Worm (Caenorhabditis elegans): ENCODE data around the gene Y39E4B.11.

Y39E4B.11 gene

ce11 chrIII:13204682-13205081 is at the start of gene Y39E4B.11:
TSS of gene Y39E4B.11 (plus strand) at chrIII:13204982.
- TF ChIP-seq egl-27 (tag; optimal IDR thresholded peaks at IDR 0.05) (no peak), ztf-11 (tag; optimal IDR thresholded peaks at IDR 0.05) (no peak), sem-4 (tag; optimal IDR thresholded peaks at IDR 0.05) (no peak), dmd-4 (tag; optimal IDR thresholded peaks at IDR 0.05) (no peak), alr-1 (tag; optimal IDR thresholded peaks at IDR 0.05) (no peak), blmp-1 (tag; optimal IDR thresholded peaks at IDR 0.05; ENCODE audit: insufficient read depth) (no peak), nhr-12 (tag; optimal IDR thresholded peaks at IDR 0.05) (no peak), ceh-82 (tag; optimal IDR thresholded peaks at IDR 0.05) (no peak), ztf-4 (tag; optimal IDR thresholded peaks at IDR 0.05) (no peak), elt-3 (tag; optimal IDR thresholded peaks at IDR 0.05) (no peak), nhr-237 (tag; optimal IDR thresholded peaks at IDR 0.05) (no peak), unc-62 (GFP tag; optimal IDR thresholded peaks at IDR 0.05) (no peak), snpc-4 (tag; optimal IDR thresholded peaks at IDR 0.05) (no peak), peb-1 (tag; optimal IDR thresholded peaks at IDR 0.05) (no peak), gmeb-1 (tag; optimal IDR thresholded peaks at IDR 0.05) (no peak), lsy-2 (tag; optimal IDR thresholded peaks at IDR 0.05) (no peak), unc-39 (tag; optimal IDR thresholded peaks at IDR 0.05) (no peak), unc-55 (GFP tag; optimal IDR thresholded peaks at IDR 0.05) (no peak), F13H6.1 (tag; optimal IDR thresholded peaks at IDR 0.05) (no peak)

ce11 chrIII:13160636-13161035 is 44.1 kb upstream of the Y39E4B.11 start:
- TF ChIP-seq lsy-2 (tag; optimal IDR thresholded peaks at IDR 0.05) (no peak), mdl-1 (tag; optimal IDR thresholded peaks at IDR 0.05) (no peak), ztf-11 (tag; optimal IDR thresholded peaks at IDR 0.05) (no peak), unc-55 (GFP tag; optimal IDR thresholded peaks at IDR 0.05) (peak; percentile 2), skn-1 (tag; optimal IDR thresholded peaks at IDR 0.05) (no peak), gmeb-1 (tag; optimal IDR thresholded peaks at IDR 0.05) (peak; percentile 17)

DNA sequence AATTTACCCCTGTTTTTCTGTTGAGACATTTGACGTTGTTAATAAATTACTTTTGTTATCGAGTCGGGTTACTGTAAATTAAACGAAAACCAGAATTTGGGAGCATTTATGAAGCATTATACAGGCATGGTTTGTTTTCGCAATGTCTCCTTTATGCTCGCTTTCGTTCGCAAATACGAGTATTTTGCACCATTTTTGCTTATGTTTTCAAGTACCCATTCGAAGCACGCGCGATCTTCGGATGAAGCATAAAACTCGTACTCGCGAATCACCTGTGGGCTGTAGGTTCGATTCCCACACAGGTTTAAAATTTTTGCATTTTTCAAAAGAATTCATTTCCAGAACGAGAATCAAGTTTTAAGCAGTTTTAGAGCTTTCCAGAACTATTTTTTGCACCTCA is 39.9 kb upstream of the Y39E4B.11 start:
- TF ChIP-seq mab-5 (tag; optimal IDR thresholded peaks at IDR 0.05) (no peak), nhr-6 (tag; optimal IDR thresholded peaks at IDR 0.05) (no peak), ceh-82 (tag; optimal IDR thresholded peaks at IDR 0.05) (no peak), R02D3.7 (tag; optimal IDR thresholded peaks at IDR 0.05) (no peak), sma-3 (GFP tag; optimal IDR thresholded peaks at IDR 0.05) (no peak), ama-1 (optimal IDR thresholded peaks at IDR 0.05) (no peak), F13H6.1 (tag; optimal IDR thresholded peaks at IDR 0.05) (no peak), ztf-1 (GFP tag; conservative IDR thresholded peaks at IDR 0.05) (no peak), sem-4 (tag; optimal IDR thresholded peaks at IDR 0.05) (no peak), dmd-4 (tag; optimal IDR thresholded peaks at IDR 0.05) (no peak), unc-62 (GFP tag; optimal IDR thresholded peaks at IDR 0.05) (no peak), ZK546.5 (tag; optimal IDR thresholded peaks at IDR 0.05) (no peak), mbf-1 (tag; optimal IDR thresholded peaks at IDR 0.05) (no peak), nhr-77 (tag; optimal IDR thresholded peaks at IDR 0.05) (no peak), gmeb-1 (tag; optimal IDR thresholded peaks at IDR 0.05) (no peak), skn-1 (tag; optimal IDR thresholded peaks at IDR 0.05) (no peak), fos-1 (tag; optimal IDR thresholded peaks at IDR 0.05) (no peak), nhr-237 (tag; optimal IDR thresholded peaks at IDR 0.05) (no peak), snpc-4 (tag; optimal IDR thresholded peaks at IDR 0.05) (no peak), elt-1 (tag; optimal IDR thresholded peaks at IDR 0.05) (no peak)

ce11 chrIII:13169464-13169966 is 35.3 kb upstream of the Y39E4B.11 start, which contains the start of the genes snpc-1.2 and Y39E4B.5:
TSS of gene snpc-1.2 (minus strand) at chrIII:13169541.
TSS of gene Y39E4B.5 (plus strand) at chrIII:13169916.
- TF ChIP-seq unc-55 (GFP tag; optimal IDR thresholded peaks at IDR 0.05) (no peak), nhr-12 (tag; optimal IDR thresholded peaks at IDR 0.05) (no peak), nhr-21 (tag; optimal IDR thresholded peaks at IDR 0.05) (no peak), nhr-6 (tag; optimal IDR thresholded peaks at IDR 0.05) (no peak), lin-11 (tag; optimal IDR thresholded peaks at IDR 0.05) (no peak), elt-3 (tag; optimal IDR thresholded peaks at IDR 0.05) (no peak), nhr-10 (tag; optimal IDR thresholded peaks at IDR 0.05) (no peak), mab-5 (tag; optimal IDR thresholded peaks at IDR 0.05) (no peak), peb-1 (tag; optimal IDR thresholded peaks at IDR 0.05) (no peak), unc-39 (tag; optimal IDR thresholded peaks at IDR 0.05) (no peak), nhr-23 (tag; optimal IDR thresholded peaks at IDR 0.05) (no peak)
